Fruit fly (Drosophila melanogaster): Measurements from ENCODE around the gene CG11563.

The CG11563 gene

DNA sequence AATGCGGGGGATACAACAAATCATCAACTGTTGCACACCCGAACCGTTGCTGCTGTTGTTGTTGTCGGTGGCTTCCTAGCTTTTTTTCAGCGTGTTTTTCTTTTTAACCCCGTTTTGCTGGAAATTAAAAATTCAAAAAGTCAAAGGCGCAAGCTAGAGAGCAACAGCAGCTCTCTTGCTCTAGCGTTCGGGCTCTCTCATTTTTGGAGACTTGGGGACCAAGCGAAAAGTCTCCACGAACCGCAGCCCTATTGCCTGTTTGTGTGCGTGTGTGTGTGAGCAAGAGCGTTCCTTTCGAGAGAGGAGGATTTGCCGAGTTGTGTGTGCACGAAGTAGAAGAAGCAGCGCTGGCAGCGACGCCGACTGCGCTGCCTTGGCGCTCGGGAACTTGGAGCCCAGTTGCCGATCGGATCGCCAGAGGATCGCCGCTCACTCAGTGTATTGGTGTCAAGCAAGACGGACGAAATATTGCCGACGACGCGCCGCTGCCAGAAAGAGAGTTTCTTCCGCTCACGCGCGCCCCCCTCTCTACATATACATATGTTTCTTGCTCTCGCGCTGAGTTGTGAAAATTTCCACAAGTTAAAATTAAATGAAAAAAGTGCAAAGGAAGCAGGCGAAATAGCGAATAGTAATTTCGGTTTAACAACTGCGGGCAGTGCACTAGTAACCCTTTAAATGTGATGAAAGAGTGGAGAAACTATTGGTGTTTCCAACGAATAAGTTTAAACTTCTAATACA, 12.1 kb upstream of the CG11563 start (continued):
- peak; percentile 97 for TF ChIP-seq Deaf1 (tag; optimal IDR thresholded peaks at IDR 0.05)
- no peak for TF ChIP-seq CG17612 (GFP tag; IDR thresholded peaks at IDR 0.05)
- TF ChIP-seq ap (GFP tag; IDR thresholded peaks at IDR 0.05) = no peak
- no peak for TF ChIP-seq CoRest (tag; optimal IDR thresholded peaks at IDR 0.05)
- TF ChIP-seq Xrp1 (GFP tag; IDR thresholded peaks at IDR 0.05) = no peak
- no peak for TF ChIP-seq danr (GFP tag; IDR thresholded peaks at IDR 0.05)
- TF ChIP-seq Hr78 (GFP tag; optimal IDR thresholded peaks at IDR 0.05) = peak in 1 of 2 experiments; percentile 54
- TF ChIP-seq CG42726 (GFP tag; IDR thresholded peaks at IDR 0.05; ENCODE audit: partially characterized antibody) = peak; percentile 43
- TF ChIP-seq chn (GFP tag; optimal IDR thresholded peaks at IDR 0.05) = no peak
- TF ChIP-seq CG1832 (GFP tag; optimal IDR thresholded peaks at IDR 0.05) = peak; percentile 51
- no peak for TF ChIP-seq Elba2 (GFP tag; optimal IDR thresholded peaks at IDR 0.05)
- TF ChIP-seq CG4360 (GFP tag; IDR thresholded peaks at IDR 0.05) = peak; percentile 95
- TF ChIP-seq pho (GFP tag; optimal IDR thresholded peaks at IDR 0.05) = no peak
- TF ChIP-seq corto (GFP tag; optimal IDR thresholded peaks at IDR 0.05) = no peak
- TF ChIP-seq CG31365 (tag; optimal IDR thresholded peaks at IDR 0.05) = no peak
- peak; percentile 13 for TF ChIP-seq Hmr (GFP tag; optimal IDR thresholded peaks at IDR 0.05)
- TF ChIP-seq lilli (GFP tag; optimal IDR thresholded peaks at IDR 0.05) = peak; percentile 8
- no peak for TF ChIP-seq Dip2 (GFP tag; IDR thresholded peaks at IDR 0.05)
- no peak for TF ChIP-seq CG16815 (GFP tag; optimal IDR thresholded peaks at IDR 0.05)
- TF ChIP-seq Rfx (GFP tag; IDR thresholded peaks at IDR 0.05) = no peak
- no peak for TF ChIP-seq CG2202 (tag; optimal IDR thresholded peaks at IDR 0.05)
- TF ChIP-seq CG1647 (GFP tag; optimal IDR thresholded peaks at IDR 0.05) = no peak
- no peak for TF ChIP-seq Sry-β (GFP tag; optimal IDR thresholded peaks at IDR 0.05)
- TF ChIP-seq CG17568 (GFP tag; optimal IDR thresholded peaks at IDR 0.05) = no peak
- TF ChIP-seq Adf1 (GFP tag; IDR thresholded peaks at IDR 0.05) = peak; percentile 98
- TF ChIP-seq CG2712 (tag; optimal IDR thresholded peaks at IDR 0.05) = no peak
- no peak; the same call in 1 of the 2 replicates for TF ChIP-seq CG1024 (GFP tag; IDR thresholded peaks at IDR 0.05)
- TF ChIP-seq caup (GFP tag; optimal IDR thresholded peaks at IDR 0.05; ENCODE audit: severe bottlenecking) = peak; percentile 9
- TF ChIP-seq klu (GFP tag; IDR thresholded peaks at IDR 0.05) = no peak
- no peak for TF ChIP-seq insv (GFP tag; optimal IDR thresholded peaks at IDR 0.05)
- TF ChIP-seq NC2α (GFP tag; optimal IDR thresholded peaks at IDR 0.05) = no peak
- no peak for TF ChIP-seq al (GFP tag; IDR thresholded peaks at IDR 0.05)
- peak; percentile 5 for TF ChIP-seq mirr (GFP tag; optimal IDR thresholded peaks at IDR 0.05)
- no peak for TF ChIP-seq D19A (tag; optimal IDR thresholded peaks at IDR 0.05)
- TF ChIP-seq HLHmδ (GFP tag; optimal IDR thresholded peaks at IDR 0.05) = peak; percentile 57
- TF ChIP-seq dati (GFP tag; IDR thresholded peaks at IDR 0.05) = no peak
- TF ChIP-seq CG18599 (GFP tag; optimal IDR thresholded peaks at IDR 0.05) = peak; percentile 29
- no peak for TF ChIP-seq Dad (GFP tag; optimal IDR thresholded peaks at IDR 0.05)
- no peak for TF ChIP-seq sisA (GFP tag; IDR thresholded peaks at IDR 0.05)
- TF ChIP-seq CG2199 (GFP tag; IDR thresholded peaks at IDR 0.05) = peak; percentile 45; the same call in 2 of the 3 replicates
- peak; percentile 89 for TF ChIP-seq crol (GFP tag; IDR thresholded peaks at IDR 0.05)
- no peak for TF ChIP-seq CG14014 (GFP tag; IDR thresholded peaks at IDR 0.05)
- TF ChIP-seq CG4854 (GFP tag; optimal IDR thresholded peaks at IDR 0.05) = no peak
- peak; percentile 43; the same call in 1 of the 3 replicates for TF ChIP-seq CG34422 (GFP tag; IDR thresholded peaks at IDR 0.05)
- TF ChIP-seq Fer1 (GFP tag; optimal IDR thresholded peaks at IDR 0.05) = peak; percentile 26
- TF ChIP-seq CG11247 (GFP tag; IDR thresholded peaks at IDR 0.05) = no peak
- TF ChIP-seq CG7839 (tag; optimal IDR thresholded peaks at IDR 0.05) = no peak
- no peak for TF ChIP-seq CG12299 (tag; optimal IDR thresholded peaks at IDR 0.05)
- no peak; the same call in 2 of the 3 replicates for TF ChIP-seq B-H1 (GFP tag; IDR thresholded peaks at IDR 0.05)
- TF ChIP-seq Lpt (GFP tag; optimal IDR thresholded peaks at IDR 0.05) = no peak
